Fruit fly (Drosophila melanogaster) whole organism, wandering third instar larva: ENCODE measurements around the gene GlnRS.

Source experiments
- Abd-B ChIP-seq: fragments of >200 bp; optimal IDR thresholded peaks from 2 replicates; lab custom pipeline; 2017; ENCODE audit warnings: missing biosample characterization, missing genetic modification characterization
- CG32264 ChIP-seq: fragments of 200-800 bp; sonication (Bioruptor generic); optimal IDR thresholded peaks from 2 replicates; lab custom pipeline; 2016; ENCODE audit warnings: missing biosample characterization, missing genetic modification characterization
- CG9705 ChIP-seq: fragments of 200-800 bp; sonication (Bioruptor generic); optimal IDR thresholded peaks from 2 replicates; lab custom pipeline; 2018; ENCODE audit warnings: missing biosample characterization, mild to moderate bottlenecking, missing genetic modification characterization
- Dfd ChIP-seq: fragments of >200 bp; optimal IDR thresholded peaks from 2 replicates; lab custom pipeline; 2017; ENCODE audit warnings: missing biosample characterization, missing genetic modification characterization
- Dif ChIP-seq: fragments of 200-275, 200-300 bp; sonication (Bioruptor generic); optimal IDR thresholded peaks from 2 replicates; lab custom pipeline; 2018; ENCODE audit warnings: missing biosample characterization, missing genetic modification characterization; ENCODE audit not compliant: partially characterized antibody
- GATAd ChIP-seq: sonication (Bioruptor generic); optimal IDR thresholded peaks from 2 replicates; lab custom pipeline; 2016; ENCODE audit warnings: missing biosample characterization, missing genetic modification characterization
- HLH106 ChIP-seq: fragments of 200-800 bp; optimal IDR thresholded peaks from 3 replicates; lab custom pipeline; 2019; ENCODE audit warnings: missing biosample characterization, mild to moderate bottlenecking, missing genetic modification characterization, moderate library complexity
- Hnf4 ChIP-seq: fragments of 200-800 bp; sonication (Bioruptor generic); optimal IDR thresholded peaks from 2 replicates; lab custom pipeline; 2016; ENCODE audit warnings: missing biosample characterization, mild to moderate bottlenecking, missing genetic modification characterization
- Hr78 ChIP-seq: fragments of >200 bp; optimal IDR thresholded peaks from 2 replicates; lab custom pipeline; 2017; ENCODE audit warnings: missing biosample characterization, missing genetic modification characterization
- Hr83 ChIP-seq: fragments of 200-300 bp; sonication (Bioruptor generic); optimal IDR thresholded peaks from 2 replicates; lab custom pipeline; 2016; ENCODE audit warnings: missing biosample characterization, mild to moderate bottlenecking, missing genetic modification characterization, moderate library complexity; ENCODE audit not compliant: poor library complexity, severe bottlenecking
- Jra ChIP-seq: sonication (Bioruptor generic); optimal IDR thresholded peaks from 2 replicates; lab custom pipeline; 2016; ENCODE audit warnings: missing biosample characterization, missing genetic modification characterization
- Mio ChIP-seq: sonication (Bioruptor generic); optimal IDR thresholded peaks from 2 replicates; lab custom pipeline; 2016; ENCODE audit warnings: missing biosample characterization, missing genetic modification characterization
- Myc ChIP-seq: fragments of >200 bp; optimal IDR thresholded peaks from 2 replicates; lab custom pipeline; 2017
- N ChIP-seq: fragments of >200 bp; optimal IDR thresholded peaks from 2 replicates; lab custom pipeline; 2018; ENCODE audit warnings: missing biosample characterization, missing external identifiers, missing genetic modification characterization
- OdsH ChIP-seq: fragments of 200-800 bp; sonication (Bioruptor generic); optimal IDR thresholded peaks from 2 replicates; lab custom pipeline; 2016; ENCODE audit warnings: missing biosample characterization, mild to moderate bottlenecking, missing genetic modification characterization
- Rel ChIP-seq, 2 experiments: fragments of 200-800 bp; sonication (Bioruptor generic) in 1 of 2; optimal IDR thresholded peaks; 2 replicates in 1 of 2; 3 replicates in 1 of 2; lab custom pipeline; 2016 to 2019; ENCODE audit warnings: mild to moderate bottlenecking in 2 of 2, missing biosample characterization in 2 of 2, missing genetic modification characterization in 2 of 2, moderate library complexity in 1 of 2
- Sp1 ChIP-seq: fragments of 200-800 bp; sonication (Bioruptor generic); optimal IDR thresholded peaks from 3 replicates; lab custom pipeline; 2019; ENCODE audit warnings: missing biosample characterization, mild to moderate bottlenecking, missing genetic modification characterization, moderate library complexity
- Vsx2 ChIP-seq: fragments of 200-300, 225-300 bp; sonication (Bioruptor generic); optimal IDR thresholded peaks from 2 replicates; lab custom pipeline; 2018; ENCODE audit warnings: missing biosample characterization, missing genetic modification characterization; ENCODE audit not compliant: partially characterized antibody
- br ChIP-seq: fragments of 200-800 bp; sonication (Bioruptor generic); optimal IDR thresholded peaks from 2 replicates; lab custom pipeline; 2016; ENCODE audit warnings: missing biosample characterization, missing genetic modification characterization
- dl ChIP-seq, 2 experiments: fragments of 175-275, 200-275 bp in 1 of 2; fragments of 200-275 bp in 1 of 2; sonication (Bioruptor generic); optimal IDR thresholded peaks; lab custom pipeline; 2018; ENCODE audit warnings: mild to moderate bottlenecking in 2 of 2, missing biosample characterization in 2 of 2, missing genetic modification characterization in 2 of 2, moderate library complexity in 2 of 2; ENCODE audit not compliant: partially characterized antibody in 2 of 2, insufficient read depth in 1 of 2
- dmrt93B ChIP-seq: fragments of 200-800 bp; sonication (Bioruptor generic); optimal IDR thresholded peaks from 2 replicates; lab custom pipeline; 2018; ENCODE audit warnings: missing biosample characterization, mild to moderate bottlenecking, missing genetic modification characterization
- dsf ChIP-seq: sonication (Bioruptor generic); optimal IDR thresholded peaks from 2 replicates; lab custom pipeline; 2016; ENCODE audit warnings: missing biosample characterization, missing genetic modification characterization, borderline replicate concordance
- ey ChIP-seq: fragments of 200-800 bp; sonication (Bioruptor generic); optimal IDR thresholded peaks from 2 replicates; lab custom pipeline; 2016; ENCODE audit warnings: missing biosample characterization, missing genetic modification characterization
- foxo ChIP-seq, 2 experiments: fragments of 200-800 bp; sonication (Bioruptor generic); optimal IDR thresholded peaks; 2 replicates in 1 of 2; 3 replicates in 1 of 2; lab custom pipeline; 2016 to 2017; ENCODE audit warnings: missing biosample characterization in 2 of 2, missing genetic modification characterization in 2 of 2
- fru ChIP-seq: fragments of 200-800 bp; sonication (Bioruptor generic); optimal IDR thresholded peaks from 3 replicates; lab custom pipeline; 2016; ENCODE audit warnings: missing biosample characterization, mild to moderate bottlenecking, missing genetic modification characterization
- h ChIP-seq: fragments of 200-800 bp; sonication (Bioruptor generic); optimal IDR thresholded peaks from 3 replicates; lab custom pipeline; 2016; ENCODE audit warnings: missing biosample characterization, mild to moderate bottlenecking, missing genetic modification characterization
- jim ChIP-seq: fragments of 175-275, 200-325 bp; sonication (Bioruptor generic); optimal IDR thresholded peaks from 2 replicates; lab custom pipeline; 2016; ENCODE audit warnings: missing biosample characterization, mild to moderate bottlenecking, missing genetic modification characterization
- lola ChIP-seq: fragments of >200 bp; optimal IDR thresholded peaks from 2 replicates; lab custom pipeline; 2017; ENCODE audit warnings: missing biosample characterization, missing genetic modification characterization
- pan ChIP-seq: fragments of >200 bp; optimal IDR thresholded peaks from 2 replicates; lab custom pipeline; 2017
- psq ChIP-seq: fragments of 200-800 bp; sonication (Bioruptor generic); optimal IDR thresholded peaks from 3 replicates; lab custom pipeline; 2017; ENCODE audit warnings: missing biosample characterization, mild to moderate bottlenecking, missing genetic modification characterization, moderate library complexity
- rgr ChIP-seq: fragments of 200-800 bp; sonication (Bioruptor generic); optimal IDR thresholded peaks from 3 replicates; lab custom pipeline; 2016; ENCODE audit warnings: missing biosample characterization, mild to moderate bottlenecking, missing genetic modification characterization
- sage ChIP-seq: fragments of 200-800 bp; sonication (Bioruptor generic); optimal IDR thresholded peaks from 2 replicates; lab custom pipeline; 2016; ENCODE audit warnings: missing biosample characterization, mild to moderate bottlenecking, missing genetic modification characterization
- sv ChIP-seq: fragments of 200-800 bp; sonication (Bioruptor generic); optimal IDR thresholded peaks from 3 replicates; lab custom pipeline; 2016; ENCODE audit warnings: missing biosample characterization, missing genetic modification characterization
- tai ChIP-seq: sonication (Bioruptor generic); optimal IDR thresholded peaks from 2 replicates; lab custom pipeline; 2016; ENCODE audit warnings: missing biosample characterization, missing genetic modification characterization
- usp ChIP-seq: fragments of >200 bp; optimal IDR thresholded peaks from 2 replicates; lab custom pipeline; 2017; ENCODE audit warnings: missing biosample characterization, missing genetic modification characterization
- woc ChIP-seq: sonication (Bioruptor generic); optimal IDR thresholded peaks from 2 replicates; lab custom pipeline; 2016; ENCODE audit warnings: missing biosample characterization, mild to moderate bottlenecking, missing genetic modification characterization

GlnRS gene

DNA sequence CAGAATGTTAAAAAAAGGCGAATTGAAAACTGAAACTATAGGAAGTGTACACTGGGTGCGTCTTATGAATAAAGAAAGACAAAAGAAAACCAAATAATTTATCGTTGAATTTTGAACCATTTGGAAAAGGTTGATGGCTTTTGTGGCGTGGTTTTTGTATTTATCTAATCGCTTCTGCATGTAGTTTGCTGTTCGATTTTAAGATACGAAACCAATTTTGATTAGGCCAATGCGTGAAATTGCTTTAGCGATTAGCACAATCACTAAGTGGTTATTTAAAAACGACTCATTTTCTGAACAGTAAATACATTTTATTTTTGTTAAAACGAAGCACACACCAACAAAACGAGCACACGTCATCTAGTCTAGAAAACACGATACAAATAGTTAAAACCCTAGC lies 4.9 kb downstream of the GlnRS start:
- TF ChIP-seq GATAd (GFP tag; lab: Kevin White, UChicago) = no peak
- TF ChIP-seq Hr83 (GFP tag; lab: Kevin White, UChicago) = no peak
- TF ChIP-seq sage = no peak
- TF ChIP-seq dl (GFP tag; optimal IDR thresholded peaks at IDR 0.05; lab: Kevin White, UChicago; ENCODE audit: insufficient read depth in 1 of 2, partially characterized antibody in 2 of 2) = no peak
- no peak for TF ChIP-seq Hr78 (GFP tag; lab: Kevin White, UChicago)
- TF ChIP-seq Myc (lab: Kevin White, UChicago) = no peak
- no peak for TF ChIP-seq ey (GFP tag; lab: Kevin White, UChicago)
- no peak for TF ChIP-seq dmrt93B (GFP tag; lab: Kevin White, UChicago)
- no peak for TF ChIP-seq Sp1
- no peak for TF ChIP-seq h (GFP tag; lab: Kevin White, UChicago)
- no peak for TF ChIP-seq foxo (GFP tag; optimal IDR thresholded peaks at IDR 0.05; lab: Kevin White, UChicago)
- TF ChIP-seq lola (GFP tag; lab: Kevin White, UChicago) = no peak
- TF ChIP-seq tai (GFP tag; lab: Kevin White, UChicago) = no peak
- TF ChIP-seq usp (GFP tag; lab: Kevin White, UChicago) = no peak
- no peak for TF ChIP-seq Mio

DNA sequence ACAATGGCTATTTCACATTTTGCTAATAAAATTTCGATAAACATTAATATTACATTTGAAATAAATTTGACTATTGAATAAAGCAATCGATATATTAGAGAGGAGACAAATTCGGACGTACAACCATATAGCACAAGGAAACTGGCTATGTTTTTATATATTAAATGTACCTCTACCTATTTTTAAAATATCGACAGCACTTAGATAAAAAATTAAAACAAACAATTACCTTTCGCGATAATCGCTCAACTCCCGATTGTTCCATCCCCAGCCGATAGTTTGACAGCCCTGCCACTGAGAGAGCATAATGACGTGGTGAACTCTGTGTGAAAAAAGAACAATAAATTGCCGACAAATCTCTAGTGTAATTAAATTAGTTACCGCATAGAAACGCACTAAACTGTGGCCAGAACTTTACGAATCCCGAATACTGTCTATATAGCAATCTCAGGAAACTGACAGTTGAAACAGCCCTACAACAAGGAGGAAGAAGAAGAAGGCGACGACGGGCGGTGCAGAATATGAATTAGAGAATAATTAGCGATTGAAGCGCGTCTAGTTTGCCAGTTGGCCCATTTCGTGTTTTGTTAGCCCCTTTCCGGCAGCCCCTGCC lies 6.8 kb downstream of the GlnRS start, which contains the start of gene CG11857:
Gene CG11857 (plus strand): TSS at position 271 of the 613 bp plus-strand sequence.
- TF ChIP-seq OdsH (GFP tag; lab: Kevin White, UChicago) (peak; percentile 96), Jra (GFP tag; lab: Kevin White, UChicago) (peak; percentile 98), sv (GFP tag; lab: Kevin White, UChicago) (peak; percentile 98), Dif (GFP tag; lab: Kevin White, UChicago) (no peak), ey (GFP tag; lab: Kevin White, UChicago) (peak; percentile 97), psq (GFP tag; lab: Kevin White, UChicago) (peak; percentile 94), CG9705 (peak; percentile 95), sage (no peak), dl (GFP tag; optimal IDR thresholded peaks at IDR 0.05; lab: Kevin White, UChicago; ENCODE audit: insufficient read depth in 1 of 2, partially characterized antibody in 2 of 2) (no peak), Hr83 (GFP tag; lab: Kevin White, UChicago) (peak; percentile 96), br (GFP tag; lab: Kevin White, UChicago) (peak; percentile 96), usp (GFP tag; lab: Kevin White, UChicago) (no peak), N (GFP tag; lab: Kevin White, UChicago) (no peak), woc (GFP tag; lab: Kevin White, UChicago) (peak; percentile 97), Hnf4 (GFP tag; lab: Kevin White, UChicago) (peak; percentile 99), Hr78 (GFP tag; lab: Kevin White, UChicago) (no peak), tai (GFP tag; lab: Kevin White, UChicago) (no peak), Myc (lab: Kevin White, UChicago) (peak; percentile 25), HLH106 (peak; percentile 98), Rel (GFP tag; optimal IDR thresholded peaks at IDR 0.05; lab: Kevin White, UChicago) (peak; percentile 40), Rel (tag; optimal IDR thresholded peaks at IDR 0.05; lab: Kevin White, UChicago) (peak; percentile 82), Mio (peak; percentile 79), Sp1 (peak; percentile 96), foxo (GFP tag; optimal IDR thresholded peaks at IDR 0.05; lab: Kevin White, UChicago) (peak; percentile 89 to 98), pan (lab: Kevin White, UChicago) (no peak), Vsx2 (GFP tag; lab: Kevin White, UChicago) (no peak), dmrt93B (GFP tag; lab: Kevin White, UChicago) (peak; percentile 96), GATAd (GFP tag; lab: Kevin White, UChicago) (peak; percentile 94), dsf (GFP tag; lab: Kevin White, UChicago) (peak; percentile 94), CG32264 (GFP tag; lab: Kevin White, UChicago) (peak; percentile 93), Abd-B (GFP tag; lab: Kevin White, UChicago) (no peak), fru (GFP tag; lab: Kevin White, UChicago) (peak; percentile 97), h (GFP tag; lab: Kevin White, UChicago) (peak; percentile 99), rgr (GFP tag; lab: Kevin White, UChicago) (peak; percentile 98), jim (peak; percentile 43), lola (GFP tag; lab: Kevin White, UChicago) (no peak), Dfd (GFP tag; lab: Kevin White, UChicago) (no peak)
